Fruit fly (Drosophila melanogaster) whole organism, embryonic: ENCODE results near the gene kairos.

ENCODE experiments used
- Atf-2 ChIP-seq: fragments of 200-800 bp; sonication (Bioruptor generic); optimal IDR thresholded peaks from 2 replicates; lab custom pipeline; 2016; ENCODE audit warnings: missing biosample characterization, missing genetic modification characterization
- Atf3 ChIP-seq: fragments of 200-800 bp; sonication (Bioruptor generic); optimal IDR thresholded peaks from 3 replicates; lab custom pipeline; 2016; ENCODE audit warnings: missing biosample characterization, missing genetic modification characterization
- CG10321 ChIP-seq: fragments of 200-800 bp; sonication (Bioruptor generic); IDR thresholded peaks from 2 replicates; pipeline ENCODE4 v1.3.6; 2022; ENCODE audit warnings: missing biosample characterization, missing genetic modification characterization
- CG11093 ChIP-seq: fragments of 200-800 bp; sonication (Bioruptor generic); IDR thresholded peaks from 3 replicates; pipeline ENCODE4 v1.3.6; 2022; ENCODE audit warnings: missing biosample characterization, missing genetic modification characterization
- CG11398 ChIP-seq: fragments of 200-800 bp; sonication (Bioruptor generic); optimal IDR thresholded peaks from 2 replicates; lab custom pipeline; 2016; ENCODE audit warnings: missing biosample characterization, missing genetic modification characterization
- CG12236 ChIP-seq: fragments of 200-800 bp; sonication (Bioruptor generic); optimal IDR thresholded peaks from 2 replicates; lab custom pipeline; 2016; ENCODE audit warnings: missing biosample characterization, missing genetic modification characterization
- CG14667 ChIP-seq: fragments of 200-800 bp; sonication (Bioruptor generic); IDR thresholded peaks from 2 replicates; pipeline ENCODE4 v1.3.6; 2022; ENCODE audit warnings: missing biosample characterization, missing genetic modification characterization
- CG1529 ChIP-seq: fragments of 200-800 bp; sonication (Bioruptor generic); optimal IDR thresholded peaks from 3 replicates; lab custom pipeline; 2018; ENCODE audit warnings: missing biosample characterization, missing genetic modification characterization
- CG16815 ChIP-seq: fragments of 200-800 bp; sonication (Bioruptor generic); optimal IDR thresholded peaks from 3 replicates; lab custom pipeline; 2017; ENCODE audit warnings: missing biosample characterization, mild to moderate bottlenecking, missing genetic modification characterization
- CG17359 ChIP-seq: fragments of 200-800 bp; sonication (Bioruptor generic); optimal IDR thresholded peaks from 3 replicates; lab custom pipeline; 2018; ENCODE audit warnings: missing biosample characterization, mild to moderate bottlenecking, missing genetic modification characterization, moderate library complexity
- CG17568 ChIP-seq: fragments of 200-800 bp; sonication (Bioruptor generic); optimal IDR thresholded peaks from 2 replicates; lab custom pipeline; 2018; ENCODE audit warnings: missing biosample characterization, mild to moderate bottlenecking, missing genetic modification characterization, moderate library complexity
- CG1832 ChIP-seq: fragments of 200-800 bp; sonication (Bioruptor generic); optimal IDR thresholded peaks from 2 replicates; lab custom pipeline; 2017; ENCODE audit warnings: missing biosample characterization, mild to moderate bottlenecking, missing genetic modification characterization, inconsistent platforms
- CG2202 ChIP-seq: fragments of 200-800 bp; sonication (Bioruptor generic); optimal IDR thresholded peaks from 2 replicates; lab custom pipeline; 2018; ENCODE audit warnings: missing biosample characterization, mild to moderate bottlenecking, missing genetic modification characterization
- CG30431 ChIP-seq: fragments of 200-800 bp; sonication (Bioruptor generic); optimal IDR thresholded peaks from 2 replicates; lab custom pipeline; 2017; ENCODE audit warnings: missing biosample characterization, missing genetic modification characterization
- CG32772 ChIP-seq: fragments of 200-800 bp; sonication (Bioruptor generic); IDR thresholded peaks from 2 replicates; pipeline ENCODE4 v1.3.6; 2022; ENCODE audit warnings: missing biosample characterization, missing genetic modification characterization
- CG3281 ChIP-seq: fragments of 200-800 bp; sonication (Bioruptor generic); optimal IDR thresholded peaks from 3 replicates; lab custom pipeline; 2017; ENCODE audit warnings: missing biosample characterization, mild to moderate bottlenecking, missing genetic modification characterization
- CG4360 ChIP-seq: fragments of 200-800 bp; sonication (Bioruptor generic); IDR thresholded peaks from 2 replicates; pipeline ENCODE4 v1.3.6; 2022; ENCODE audit warnings: missing biosample characterization, missing genetic modification characterization
- CG7963 ChIP-seq: fragments of 200-800 bp; sonication (Bioruptor generic); IDR thresholded peaks from 3 replicates; pipeline ENCODE4 v1.3.6; 2022; ENCODE audit warnings: missing biosample characterization, missing genetic modification characterization; ENCODE audit not compliant: partially characterized antibody
- CG8281 ChIP-seq: fragments of 200-800 bp; sonication (Bioruptor generic); optimal IDR thresholded peaks from 2 replicates; lab custom pipeline; 2018; ENCODE audit warnings: missing biosample characterization, mild to moderate bottlenecking, missing genetic modification characterization, moderate library complexity
- D ChIP-seq, 2 experiments: fragments of 200-800 bp in 1 of 2; fragments of >200 bp in 1 of 2; sonication (Bioruptor generic) in 1 of 2; optimal IDR thresholded peaks; 2 replicates in 1 of 2; 3 replicates in 1 of 2; lab custom pipeline; 2017; ENCODE audit warnings: mild to moderate bottlenecking in 1 of 2, missing biosample characterization in 1 of 2, missing genetic modification characterization in 1 of 2, missing genetic modification reagents in 1 of 2
- Deaf1 ChIP-seq: fragments of 200-800 bp; optimal IDR thresholded peaks from 3 replicates; lab custom pipeline; 2019; ENCODE audit warnings: missing biosample characterization, mild to moderate bottlenecking, missing genetic modification characterization, moderate library complexity
- Dip2 ChIP-seq: fragments of 200-800 bp; sonication (Bioruptor generic); IDR thresholded peaks from 2 replicates; pipeline ENCODE4 v1.3.6; 2022; ENCODE audit warnings: missing biosample characterization, missing genetic modification characterization
- Dp ChIP-seq: fragments of 200-800 bp; sonication (Bioruptor generic); optimal IDR thresholded peaks from 2 replicates; lab custom pipeline; 2018; ENCODE audit warnings: missing biosample characterization, mild to moderate bottlenecking, missing genetic modification characterization, moderate library complexity
- Eip74EF ChIP-seq, 2 experiments: fragments of 200-800 bp in 1 of 2; fragments of >200 bp in 1 of 2; sonication (Bioruptor generic) in 1 of 2; optimal IDR thresholded peaks; 2 replicates each; lab custom pipeline; 2017 to 2019; ENCODE audit warnings: missing biosample characterization in 2 of 2, missing genetic modification characterization in 2 of 2, mild to moderate bottlenecking in 1 of 2, moderate library complexity in 1 of 2
- Hr3 ChIP-seq: fragments of 200-800 bp; sonication (Bioruptor generic); optimal IDR thresholded peaks from 3 replicates; lab custom pipeline; 2016; ENCODE audit warnings: missing biosample characterization, missing genetic modification characterization
- Hsf ChIP-seq: fragments of 200-800 bp; sonication (Bioruptor generic); optimal IDR thresholded peaks from 3 replicates; lab custom pipeline; 2016; ENCODE audit warnings: missing biosample characterization, missing genetic modification characterization
- Lhr ChIP-seq: fragments of 200-800 bp; sonication (Bioruptor generic); optimal IDR thresholded peaks from 3 replicates; lab custom pipeline; 2017; ENCODE audit warnings: mild to moderate bottlenecking, missing biosample characterization, missing genetic modification reagents, missing genetic modification characterization
- Max ChIP-seq: fragments of 200-800 bp; sonication (Bioruptor generic); optimal IDR thresholded peaks from 2 replicates; lab custom pipeline; 2016; ENCODE audit warnings: missing biosample characterization, mild to moderate bottlenecking, missing genetic modification characterization
- Six4 ChIP-seq: fragments of 200-800 bp; sonication (Bioruptor generic); optimal IDR thresholded peaks from 2 replicates; lab custom pipeline; 2016; ENCODE audit warnings: missing biosample characterization, missing genetic modification characterization
- ac ChIP-seq: fragments of 200-800 bp; sonication (Bioruptor generic); optimal IDR thresholded peaks from 3 replicates; lab custom pipeline; 2017; ENCODE audit warnings: missing biosample characterization, mild to moderate bottlenecking, missing genetic modification characterization
- cg ChIP-seq: fragments of 200-800 bp; sonication (Bioruptor generic); optimal IDR thresholded peaks from 3 replicates; lab custom pipeline; 2019; ENCODE audit warnings: missing biosample characterization, mild to moderate bottlenecking, missing genetic modification characterization, moderate library complexity
- crol ChIP-seq: fragments of 200-800 bp; sonication (Bioruptor generic); IDR thresholded peaks from 2 replicates; pipeline ENCODE4 v1.3.6; 2022; ENCODE audit warnings: missing biosample characterization, missing genetic modification characterization
- danr ChIP-seq: fragments of 200-800 bp; sonication (Bioruptor generic); IDR thresholded peaks from 2 replicates; pipeline ENCODE4 v1.3.6; 2022; ENCODE audit warnings: missing biosample characterization, missing genetic modification characterization
- emc ChIP-seq: fragments of 200-800 bp; sonication (Bioruptor generic); optimal IDR thresholded peaks from 2 replicates; lab custom pipeline; 2016; ENCODE audit warnings: missing biosample characterization, missing genetic modification characterization
- grn ChIP-seq: fragments of 200-800 bp; sonication (Bioruptor generic); optimal IDR thresholded peaks from 3 replicates; lab custom pipeline; 2017; ENCODE audit warnings: missing biosample characterization, missing genetic modification characterization
- gsb-n ChIP-seq: fragments of 200-800 bp; sonication (Bioruptor generic); optimal IDR thresholded peaks from 3 replicates; lab custom pipeline; 2018; ENCODE audit warnings: missing biosample characterization, mild to moderate bottlenecking, missing genetic modification characterization
- kni ChIP-seq: fragments of 200-800 bp; sonication (Bioruptor generic); optimal IDR thresholded peaks from 3 replicates; lab custom pipeline; 2017; ENCODE audit warnings: mild to moderate bottlenecking, missing biosample characterization, missing genetic modification reagents, missing genetic modification characterization
- lov ChIP-seq, 2 experiments: fragments of 200-800 bp in 1 of 2; fragments of >200 bp in 1 of 2; sonication (Bioruptor generic) in 1 of 2; IDR thresholded peaks in 1 of 2; optimal IDR thresholded peaks in 1 of 2; 2 replicates in 1 of 2; 3 replicates in 1 of 2; pipeline versions ENCODE4 v1.3.6 to Lab custom; 2017 to 2022; ENCODE audit warnings: missing biosample characterization in 1 of 2, missing genetic modification characterization in 1 of 2
- otp ChIP-seq: fragments of 200-800 bp; sonication (Bioruptor generic); IDR thresholded peaks from 3 replicates; pipeline ENCODE4, ENCODE4 v1.3.6; 2022; ENCODE audit warnings: missing biosample characterization, missing genetic modification characterization
- pan ChIP-seq, 4 experiments: fragments of >200 bp in 3 of 4; fragments of 200-800 bp in 1 of 4; sonication (Bioruptor generic) in 1 of 4; optimal IDR thresholded peaks in 3 of 4; IDR thresholded peaks in 1 of 4; 2 replicates each; pipeline versions ENCODE4 v1.3.6 to Lab custom; 2017 to 2022; ENCODE audit warnings: missing biosample characterization in 2 of 4, missing genetic modification characterization in 2 of 4, mixed read lengths in 1 of 4
- pros ChIP-seq: fragments of 200-800 bp; sonication (Bioruptor generic); optimal IDR thresholded peaks from 3 replicates; lab custom pipeline; 2019; ENCODE audit warnings: missing biosample characterization, mild to moderate bottlenecking, missing genetic modification characterization, moderate library complexity
- psq ChIP-seq: fragments of 200-800 bp; sonication (Bioruptor generic); optimal IDR thresholded peaks from 2 replicates; lab custom pipeline; 2017; ENCODE audit warnings: missing biosample characterization, missing genetic modification characterization
- sc ChIP-seq, 3 experiments: fragments of >200 bp in 2 of 3; fragments of 200-800 bp in 1 of 3; sonication (Bioruptor generic) in 1 of 3; optimal IDR thresholded peaks; 2 replicates in 2 of 3; 3 replicates in 1 of 3; lab custom pipeline; 2017; ENCODE audit warnings: mild to moderate bottlenecking in 1 of 3, missing biosample characterization in 1 of 3, missing genetic modification characterization in 1 of 3, missing genetic modification reagents in 1 of 3
- sob ChIP-seq: fragments of 200-800 bp; sonication (Bioruptor generic); IDR thresholded peaks from 2 replicates; pipeline ENCODE4 v1.3.6; 2022; ENCODE audit warnings: missing biosample characterization, missing genetic modification characterization
- sqz ChIP-seq: fragments of 200-800 bp; sonication (Bioruptor generic); optimal IDR thresholded peaks from 3 replicates; lab custom pipeline; 2018; ENCODE audit warnings: missing biosample characterization, mild to moderate bottlenecking, missing genetic modification characterization
- twi ChIP-seq: fragments of 200-800 bp; optimal IDR thresholded peaks from 2 replicates; lab custom pipeline; 2019; ENCODE audit warnings: missing biosample characterization, mild to moderate bottlenecking, missing genetic modification characterization, moderate library complexity
- zfh2 ChIP-seq: fragments of 200-800 bp; sonication (Bioruptor generic); optimal IDR thresholded peaks from 2 replicates; lab custom pipeline; 2016; ENCODE audit warnings: missing biosample characterization, missing genetic modification characterization

kairos gene

DNA sequence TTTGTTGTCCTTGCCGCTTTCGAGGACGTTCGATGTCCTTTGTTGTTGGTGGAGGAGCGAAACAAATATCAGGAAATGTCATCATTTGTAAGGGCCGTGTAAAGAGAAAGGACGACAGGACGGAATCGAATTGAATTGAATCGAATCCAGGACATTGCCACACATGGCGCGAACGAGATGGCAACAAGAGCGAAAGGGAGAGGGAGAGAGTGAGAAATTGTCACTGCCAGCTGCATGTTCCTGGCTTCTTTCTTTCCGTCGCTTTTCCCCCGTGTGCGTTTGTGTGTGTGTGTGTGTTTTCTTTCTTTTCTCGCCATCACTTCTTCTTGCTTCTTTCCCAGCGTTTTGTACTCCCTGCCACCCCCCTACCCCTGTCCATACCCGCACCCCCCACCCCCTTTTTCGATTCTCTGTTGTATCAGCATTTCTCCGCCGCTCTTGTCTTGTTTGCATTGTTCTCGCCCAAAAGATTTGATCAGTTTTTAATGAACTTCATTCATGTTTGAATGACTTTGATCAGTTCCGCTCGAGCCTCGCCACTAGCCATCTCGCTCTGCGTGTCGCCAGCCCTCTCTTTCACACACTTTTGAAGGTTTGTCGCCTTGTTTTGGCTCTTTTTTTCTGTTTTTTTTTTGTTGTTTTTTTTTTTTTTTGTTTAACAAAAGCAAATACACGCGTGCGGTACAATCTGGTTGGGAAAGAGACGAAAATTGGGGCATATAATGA lies 57.9 kb downstream of the kairos start:
- TF ChIP-seq CG17568 (GFP tag; lab: Kevin White, UChicago) (no peak), CG4360 (GFP tag; lab: Robert Waterston, UW) (peak; percentile 36; the same call in 1 of the 2 replicates), otp (GFP tag; lab: Robert Waterston, UW) (no peak), CG14667 (GFP tag; lab: Robert Waterston, UW) (no peak), CG16815 (GFP tag; lab: Kevin White, UChicago) (no peak), CG30431 (GFP tag; lab: Kevin White, UChicago) (no peak), pan (optimal IDR thresholded peaks at IDR 0.05; lab: Kevin White, UChicago) (no peak), pan (GFP tag; optimal IDR thresholded peaks at IDR 0.05 in 1 of 2, IDR thresholded peaks at IDR 0.05 in 1 of 2) (peak in 1 of 2 experiments; percentile 63), Atf3 (GFP tag; lab: Kevin White, UChicago) (no peak), cg (peak; percentile 37), psq (no peak), CG11398 (no peak), CG2202 (tag; lab: Kevin White, UChicago) (no peak), CG32772 (GFP tag; lab: Robert Waterston, UW) (peak; percentile 51), Eip74EF (GFP tag; optimal IDR thresholded peaks at IDR 0.05; lab: Kevin White, UChicago) (no peak), CG7963 (GFP tag; lab: Robert Waterston, UW) (no peak), zfh2 (GFP tag; lab: Kevin White, UChicago) (no peak), Dp (no peak), danr (no peak), crol (GFP tag; lab: Robert Waterston, UW) (peak; percentile 92), Six4 (GFP tag; lab: Kevin White, UChicago) (no peak), twi (tag; lab: Kevin White, UChicago) (peak; percentile 78), sc (optimal IDR thresholded peaks at IDR 0.05; lab: Kevin White, UChicago) (no peak), sc (GFP tag; optimal IDR thresholded peaks at IDR 0.05; lab: Kevin White, UChicago) (no peak), gsb-n (tag; lab: Kevin White, UChicago) (peak; percentile 33), Atf-2 (GFP tag; lab: Kevin White, UChicago) (no peak), CG8281 (no peak), CG17359 (tag; lab: Kevin White, UChicago) (no peak), sob (GFP tag; lab: Robert Waterston, UW) (no peak), CG1832 (GFP tag; lab: Kevin White, UChicago) (peak; percentile 71), sqz (peak; percentile 25), pros (GFP tag; lab: Kevin White, UChicago) (peak; percentile 41), Deaf1 (tag; lab: Kevin White, UChicago) (no peak), Hr3 (GFP tag; lab: Kevin White, UChicago) (no peak), CG12236 (GFP tag; lab: Kevin White, UChicago) (no peak), lov (optimal IDR thresholded peaks at IDR 0.05; lab: Kevin White, UChicago) (no peak), lov (GFP tag; IDR thresholded peaks at IDR 0.05; lab: Robert Waterston, UW) (no peak), grn (GFP tag; lab: Kevin White, UChicago) (peak; percentile 59), Lhr (GFP tag; lab: Kevin White, UChicago) (no peak), CG10321 (GFP tag; lab: Robert Waterston, UW) (0 out of 2 replicates have a peak, but pooled peaks have one; percentile 30), Dip2 (GFP tag; lab: Robert Waterston, UW) (no peak), CG3281 (GFP tag; lab: Kevin White, UChicago) (no peak), D (optimal IDR thresholded peaks at IDR 0.05; lab: Kevin White, UChicago) (peak; percentile 13), D (GFP tag; optimal IDR thresholded peaks at IDR 0.05; lab: Kevin White, UChicago) (no peak), emc (no peak), kni (GFP tag; lab: Kevin White, UChicago) (peak; percentile 18), CG11093 (no peak), ac (GFP tag; lab: Kevin White, UChicago) (peak; percentile 68), Max (GFP tag; lab: Kevin White, UChicago) (no peak), CG1529 (GFP tag; lab: Kevin White, UChicago) (no peak), Hsf (GFP tag; lab: Kevin White, UChicago) (no peak)
